Fruit fly (Drosophila melanogaster) ovary, adult (tissue): ENCODE data around the gene spg.
A peak's percentile ranks its signal among the peaks of the same experiment; 100 is the strongest.

Source experiments
- CG17801 ChIP-seq: fragments of 200-800 bp; optimal IDR thresholded peaks from 2 replicates; lab custom pipeline; 2019; ENCODE audit warnings: missing biosample characterization, mild to moderate bottlenecking, missing genetic modification characterization, moderate library complexity; ENCODE audit not compliant: partially characterized antibody

spg gene

dm6 chr3R:28859058-28859526 lies 14.0 kb downstream of the spg start, which contains the start of gene Inx3:
TSS of gene Inx3 (minus strand) at chr3R:28859497.
- TF ChIP-seq CG17801 (GFP tag; lab: Kevin White, UChicago): peak; percentile 46

- no peak for TF ChIP-seq CG17801 (GFP tag; lab: Kevin White, UChicago)
Observed at dm6 chr3R:28860582-28860981, 15.5 kb downstream of the spg start.

dm6 chr3R:28861309-28862157 lies 16.5 kb downstream of the spg start:
- TF ChIP-seq CG17801 (GFP tag; lab: Kevin White, UChicago): no peak

dm6 chr3R:28870364-28870763 lies 25.3 kb downstream of the spg start:
- TF ChIP-seq CG17801 (GFP tag; lab: Kevin White, UChicago): no peak

- TF ChIP-seq CG17801 (GFP tag; lab: Kevin White, UChicago): no peak
Observed at dm6 chr3R:28872605-28873004, 27.5 kb downstream of the spg start, which contains the start of gene Nepl17. TSS of gene Nepl17 (plus strand) at chr3R:28872905.

dm6 chr3R:28875345-28875744 lies 30.3 kb downstream of the spg start, which contains the start of gene Nepl18:
TSS of gene Nepl18 (plus strand) at chr3R:28875621.
- TF ChIP-seq CG17801 (GFP tag; lab: Kevin White, UChicago): no peak

dm6 chr3R:28880066-28880842 lies 35.2 kb downstream of the spg start, which contains the start of the genes Nepl19 and Nepl20:
TSS of gene Nepl19 (minus strand) at chr3R:28880122.
TSS of gene Nepl20 (plus strand) at chr3R:28880792.
- no peak for TF ChIP-seq CG17801 (GFP tag; lab: Kevin White, UChicago)

dm6 chr3R:28883434-28883833 lies 38.4 kb downstream of the spg start, which contains the start of gene Nepl21:
TSS of gene Nepl21 (plus strand) at chr3R:28883693.
- TF ChIP-seq CG17801 (GFP tag; lab: Kevin White, UChicago): no peak

- TF ChIP-seq CG17801 (GFP tag; lab: Kevin White, UChicago): no peak
Observed at dm6 chr3R:28886813-28887212, 41.7 kb downstream of the spg start.

- TF ChIP-seq CG17801 (GFP tag; lab: Kevin White, UChicago): peak; percentile 34
Observed at dm6 chr3R:28887559-28888432, 42.7 kb downstream of the spg start, which contains the start of the genes CG33203 and Doa. TSS of gene CG33203 (minus strand) at chr3R:28887709. TSS of gene Doa (plus strand) at chr3R:28888073.

- peak; percentile 61 for TF ChIP-seq CG17801 (GFP tag; lab: Kevin White, UChicago)
Observed at dm6 chr3R:28888561-28889426, 43.7 kb downstream of the spg start.

dm6 chr3R:28889427-28889736 lies 44.3 kb downstream of the spg start:
- no peak for TF ChIP-seq CG17801 (GFP tag; lab: Kevin White, UChicago)

dm6 chr3R:28891513-28892097 lies 46.5 kb downstream of the spg start:
- TF ChIP-seq CG17801 (GFP tag; lab: Kevin White, UChicago): no peak
